Fruit fly (Drosophila melanogaster) whole organism, pupa: ENCODE measurements around the gene CNPYb.

Experiments
- CG10348 ChIP-seq: fragments of 200-800 bp; sonication (Bioruptor generic); IDR thresholded peaks from 2 replicates; pipeline ENCODE4 v1.3.6; 2022; ENCODE audit warnings: missing biosample characterization, missing genetic modification characterization
- CG13204 ChIP-seq: fragments of 200-800 bp; sonication (Bioruptor generic); optimal IDR thresholded peaks from 2 replicates; lab custom pipeline; 2018; ENCODE audit warnings: missing biosample characterization, mild to moderate bottlenecking, missing genetic modification characterization, moderate library complexity
- CG14655 ChIP-seq: fragments of 200-800 bp; sonication (Bioruptor generic); optimal IDR thresholded peaks from 3 replicates; lab custom pipeline; 2017; ENCODE audit warnings: mild to moderate bottlenecking, missing biosample characterization, missing genetic modification reagents, missing genetic modification characterization
- CG15710 ChIP-seq: fragments of 200-800 bp; sonication (Bioruptor generic); optimal IDR thresholded peaks from 2 replicates; lab custom pipeline; 2018; ENCODE audit warnings: missing biosample characterization, mild to moderate bottlenecking, missing genetic modification characterization, moderate library complexity
- CG8159 ChIP-seq: fragments of 200-800 bp; sonication (Bioruptor generic); optimal IDR thresholded peaks from 3 replicates; lab custom pipeline; 2018; ENCODE audit warnings: missing biosample characterization, mild to moderate bottlenecking, missing genetic modification characterization, moderate library complexity
- CG9948 ChIP-seq: fragments of 200-800 bp; sonication (Bioruptor generic); optimal IDR thresholded peaks from 2 replicates; lab custom pipeline; 2018; ENCODE audit warnings: missing biosample characterization, mild to moderate bottlenecking, missing genetic modification characterization, moderate library complexity
- D1 ChIP-seq: fragments of 200-800 bp; sonication (Bioruptor generic); optimal IDR thresholded peaks from 2 replicates; lab custom pipeline; 2018; ENCODE audit warnings: missing biosample characterization, mild to moderate bottlenecking, missing genetic modification characterization, moderate library complexity
- EcR ChIP-seq: fragments of 200-800 bp; sonication (Bioruptor generic); optimal IDR thresholded peaks from 3 replicates; lab custom pipeline; 2019; ENCODE audit warnings: missing biosample characterization, missing genetic modification characterization, mild to moderate bottlenecking, moderate library complexity, missing genetic modification reagents
- Ets98B ChIP-seq: fragments of 200-800 bp; sonication (Bioruptor generic); IDR thresholded peaks from 2 replicates; pipeline ENCODE4 v1.3.6; 2022; ENCODE audit warnings: missing biosample characterization, missing genetic modification characterization
- Pif1B ChIP-seq: fragments of 200-800 bp; sonication (Bioruptor generic); optimal IDR thresholded peaks from 3 replicates; lab custom pipeline; 2016; ENCODE audit warnings: missing biosample characterization, missing genetic modification characterization
- Snoo ChIP-seq: fragments of 200-800 bp; sonication (Bioruptor generic); optimal IDR thresholded peaks from 3 replicates; lab custom pipeline; 2017; ENCODE audit warnings: missing biosample characterization, mild to moderate bottlenecking, missing genetic modification characterization, inconsistent platforms
- gl ChIP-seq: fragments of 200-800 bp; sonication (Bioruptor generic); optimal IDR thresholded peaks from 2 replicates; lab custom pipeline; 2018; ENCODE audit warnings: missing biosample characterization, mild to moderate bottlenecking, missing genetic modification characterization
- rn ChIP-seq: fragments of 200-800 bp; sonication (Bioruptor generic); IDR thresholded peaks from 2 replicates; pipeline ENCODE4 v1.3.6; 2022; ENCODE audit warnings: missing biosample characterization, missing genetic modification characterization

dm6 chr3L:19138925-19139503 lies 43.0 kb upstream of the CNPYb start, which contains the start of gene CG14082:
- no peak for TF ChIP-seq CG9948 (tag; lab: Kevin White, UChicago)
- TF ChIP-seq Pif1B (GFP tag; lab: Kevin White, UChicago) = no peak
- TF ChIP-seq Snoo (tag; lab: Kevin White, UChicago) = no peak
- TF ChIP-seq CG8159 (tag; lab: Kevin White, UChicago) = no peak
- no peak for TF ChIP-seq CG13204
- TF ChIP-seq gl (tag; lab: Kevin White, UChicago) = no peak
- TF ChIP-seq CG10348 (GFP tag; lab: Robert Waterston, UW) = no peak
- no peak for TF ChIP-seq CG14655
- no peak for TF ChIP-seq EcR (GFP tag; lab: Kevin White, UChicago)
- TF ChIP-seq D1 (tag; lab: Kevin White, UChicago) = no peak
- TF ChIP-seq Ets98B (GFP tag; lab: Robert Waterston, UW) = no peak
- TF ChIP-seq CG15710 (tag; lab: Kevin White, UChicago) = no peak
- TF ChIP-seq rn (GFP tag; lab: Robert Waterston, UW) = no peak
